Worm (Caenorhabditis elegans) whole organism, young adult: Measurements from ENCODE around the gene cul-1.
"Not testable (repeated sequence)": the region's sequence is repeated elsewhere in the genome, so short reads cannot be mapped to it uniquely, and the experiment has no call there.

Source experiments
- C06A6.2 ChIP-seq: fragments of 200-800 bp; sonication (Bioruptor generic); conservative IDR thresholded peaks from 2 replicates; pipeline ENCODE4 v1.3.6; 2022; ENCODE audit warnings: missing genetic modification characterization, missing compliant biosample characterization
- F22D6.2 ChIP-seq: sonication (generic microtip); optimal IDR thresholded peaks from 2 replicates; lab custom pipeline; 2016; ENCODE audit warnings: mild to moderate bottlenecking, missing genetic modification characterization, missing compliant biosample characterization
- F49E8.2 ChIP-seq: sonication (generic microtip); optimal IDR thresholded peaks from 3 replicates; lab custom pipeline; 2017; ENCODE audit warnings: missing genetic modification characterization, mild to moderate bottlenecking, missing compliant biosample characterization, antibody characterized with exemption, moderate library complexity; ENCODE audit not compliant: insufficient read depth
- attf-5 ChIP-seq: fragments of 200-800 bp; sonication (Bioruptor generic); optimal IDR thresholded peaks from 2 replicates; lab custom pipeline; 2018; ENCODE audit warnings: mild to moderate bottlenecking, missing genetic modification characterization, missing compliant biosample characterization
- die-1 ChIP-seq: sonication (generic microtip); optimal IDR thresholded peaks from 2 replicates; lab custom pipeline; 2016; ENCODE audit warnings: missing genotype, mild to moderate bottlenecking, missing genetic modification characterization, missing compliant biosample characterization
- fkh-3 ChIP-seq: sonication (generic microtip); optimal IDR thresholded peaks from 2 replicates; lab custom pipeline; 2016; ENCODE audit warnings: mild to moderate bottlenecking, missing genetic modification characterization, missing compliant biosample characterization
- him-1 ChIP-seq: sonication (generic microtip); optimal IDR thresholded peaks from 2 replicates; lab custom pipeline; 2016; ENCODE audit warnings: missing genotype, missing genetic modification reagents, missing genetic modification characterization, missing compliant biosample characterization
- hlh-12 ChIP-seq: sonication (generic microtip); optimal IDR thresholded peaks from 2 replicates; lab custom pipeline; 2016; ENCODE audit warnings: missing genetic modification characterization, missing compliant biosample characterization
- snpc-4 ChIP-seq, 5 experiments: fragments of 150-350 bp in 1 of 5; sonication (generic microtip) in 4 of 5; optimal IDR thresholded peaks; 2 replicates each; lab custom pipeline; 2014 to 2018; ENCODE audit warnings: missing genetic modification characterization in 5 of 5, missing biosample characterization in 3 of 5, antibody characterized with exemption in 2 of 5, mild to moderate bottlenecking in 2 of 5, missing compliant biosample characterization in 2 of 5, missing genotype in 2 of 5, moderate library complexity in 2 of 5, missing genetic modification reagents in 1 of 5

- TF ChIP-seq F49E8.2; C06A6.2 (GFP tag; lab: Robert Waterston, UW); die-1 (tag; lab: Kevin White, UChicago); attf-5 (GFP tag; lab: Kevin White, UChicago); snpc-4 (GFP tag; optimal IDR thresholded peaks at IDR 0.05; lab: Kevin White, UChicago); snpc-4 (tag; optimal IDR thresholded peaks at IDR 0.05; lab: Kevin White, UChicago); F22D6.2 (tag; lab: Kevin White, UChicago); fkh-3; hlh-12 (tag; lab: Kevin White, UChicago); him-1 (tag; lab: Kevin White, UChicago): not testable (repeated sequence)
Measured at ce11 chrIII:10438780-10439179, 32.3 kb upstream of the cul-1 start, which contains the start of gene H04D03.6.
